Fruit fly (Drosophila melanogaster) whole organism: ENCODE results near the gene CG2201.

Experiments
- CG8478 ChIP-seq: fragments of >200 bp; optimal IDR thresholded peaks from 2 replicates; lab custom pipeline; 2018; ENCODE audit warnings: inconsistent platforms
- Dll ChIP-seq: fragments of >200 bp; optimal IDR thresholded peaks from 2 replicates; lab custom pipeline; 2017
- EcR ChIP-seq, 2 experiments: fragments of >200 bp; optimal IDR thresholded peaks; 2 replicates each; lab custom pipeline; 2017; ENCODE audit warnings: missing biosample characterization in 2 of 2, missing genetic modification characterization in 2 of 2, missing genetic modification reagents in 2 of 2
- pan ChIP-seq: fragments of >200 bp; optimal IDR thresholded peaks from 2 replicates; lab custom pipeline; 2017
- psq ChIP-seq: fragments of >200 bp; optimal IDR thresholded peaks from 2 replicates; lab custom pipeline; 2017
- usp ChIP-seq: fragments of >200 bp; optimal IDR thresholded peaks from 2 replicates; lab custom pipeline; 2017; ENCODE audit warnings: missing biosample characterization, missing genetic modification characterization, mixed read lengths

dm6 chr2L:21632909-21633308 lies 9.0 kb upstream of the CG2201 start:
- TF ChIP-seq pan (lab: Kevin White, UChicago): no peak
- no peak for TF ChIP-seq psq (lab: Kevin White, UChicago)
- TF ChIP-seq usp (GFP tag; lab: Kevin White, UChicago): no peak
- TF ChIP-seq Dll (lab: Kevin White, UChicago): no peak
- TF ChIP-seq CG8478 (lab: Kevin White, UChicago): no peak
- no peak for TF ChIP-seq EcR (GFP tag; optimal IDR thresholded peaks at IDR 0.05; lab: Kevin White, UChicago)
